Worm (Caenorhabditis elegans): ENCODE results near the gene wdr-83.

Gene wdr-83

DNA sequence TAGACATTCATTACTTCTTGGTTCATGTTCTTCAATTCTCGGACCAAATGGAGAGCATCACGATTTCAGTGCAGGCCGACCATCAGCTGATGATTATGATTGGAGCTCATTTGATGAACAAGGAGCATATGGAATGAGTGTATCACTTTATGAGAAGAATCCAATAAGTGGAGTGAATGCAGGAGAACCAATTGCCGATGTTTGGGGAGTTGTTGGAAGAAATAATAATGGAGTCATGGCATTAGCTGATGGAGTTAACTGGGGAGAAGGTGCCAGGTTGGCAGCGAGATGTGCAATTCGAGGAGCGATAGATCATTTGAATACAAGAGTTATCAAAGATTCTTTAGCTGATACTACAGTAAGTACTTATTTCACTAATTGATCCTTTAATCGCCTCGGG is 19.3 kb upstream of the wdr-83 start:
- no peak for TF ChIP-seq nhr-43 (tag; optimal IDR thresholded peaks at IDR 0.05; ENCODE audit: poor library complexity, severe bottlenecking)
- TF ChIP-seq pha-4 (tag; optimal IDR thresholded peaks at IDR 0.05), result no peak
- TF ChIP-seq ZK546.5 (tag; optimal IDR thresholded peaks at IDR 0.05), result no peak
- no peak for TF ChIP-seq pqm-1 (tag; optimal IDR thresholded peaks at IDR 0.05)
- TF ChIP-seq jun-1 (tag; optimal IDR thresholded peaks at IDR 0.05), result no peak
- no peak for TF ChIP-seq mml-1 (tag; optimal IDR thresholded peaks at IDR 0.05)
- TF ChIP-seq nhr-12 (tag; optimal IDR thresholded peaks at IDR 0.05), result no peak
- no peak for TF ChIP-seq eor-1 (tag; optimal IDR thresholded peaks at IDR 0.05)
- TF ChIP-seq nhr-23 (tag; optimal IDR thresholded peaks at IDR 0.05), result no peak
- no peak for TF ChIP-seq ceh-28 (tag; optimal IDR thresholded peaks at IDR 0.05)
- TF ChIP-seq skn-1 (tag; optimal IDR thresholded peaks at IDR 0.05), result no peak
- TF ChIP-seq aly-2 (tag; optimal IDR thresholded peaks at IDR 0.05), result no peak
- TF ChIP-seq ceh-16 (tag; optimal IDR thresholded peaks at IDR 0.05), result no peak
- no peak for TF ChIP-seq nhr-25 (tag; optimal IDR thresholded peaks at IDR 0.05)
- no peak for TF ChIP-seq elt-1 (tag; optimal IDR thresholded peaks at IDR 0.05)
- no peak for TF ChIP-seq egl-5 (tag; optimal IDR thresholded peaks at IDR 0.05)
- no peak for TF ChIP-seq lsy-12 (tag; optimal IDR thresholded peaks at IDR 0.05)

ce11 chrII:5049865-5050342 is 18.4 kb upstream of the wdr-83 start, which contains the start of gene F33G12.6:
F33G12.6 (plus strand) TSS chrII:5049915.
- peak; percentile 76 for TF ChIP-seq egl-5 (tag; optimal IDR thresholded peaks at IDR 0.05)
- TF ChIP-seq pha-4 (tag; optimal IDR thresholded peaks at IDR 0.05), result no peak

- no peak for TF ChIP-seq fkh-10 (GFP tag; optimal IDR thresholded peaks at IDR 0.05)
- TF ChIP-seq nhr-23 (tag; optimal IDR thresholded peaks at IDR 0.05), result peak; percentile 48
- no peak for TF ChIP-seq ceh-82 (tag; optimal IDR thresholded peaks at IDR 0.05)
- TF ChIP-seq elt-1 (tag; optimal IDR thresholded peaks at IDR 0.05), result no peak
- TF ChIP-seq elt-2 (tag; optimal IDR thresholded peaks at IDR 0.05), result no peak
- no peak for TF ChIP-seq ceh-9 (tag; optimal IDR thresholded peaks at IDR 0.05)
- TF ChIP-seq egl-5 (tag; optimal IDR thresholded peaks at IDR 0.05), result no peak
- TF ChIP-seq pha-4 (tag; optimal IDR thresholded peaks at IDR 0.05), result no peak
- TF ChIP-seq nfya-1 (tag; optimal IDR thresholded peaks at IDR 0.05; ENCODE audit: insufficient read depth), result peak; percentile 17
- TF ChIP-seq elt-3 (tag; optimal IDR thresholded peaks at IDR 0.05), result peak in 1 of 3 experiments; percentile 14
- no peak for TF ChIP-seq ztf-4 (tag; optimal IDR thresholded peaks at IDR 0.05)
- TF ChIP-seq unc-62 (GFP tag; optimal IDR thresholded peaks at IDR 0.05), result peak; percentile 56
- TF ChIP-seq unc-39 (tag; optimal IDR thresholded peaks at IDR 0.05), result no peak
- TF ChIP-seq nhr-28 (tag; optimal IDR thresholded peaks at IDR 0.05), result no peak
- no peak for TF ChIP-seq ztf-11 (tag; optimal IDR thresholded peaks at IDR 0.05)
- no peak for TF ChIP-seq nhr-12 (tag; optimal IDR thresholded peaks at IDR 0.05)
- no peak for TF ChIP-seq lsy-12 (tag; optimal IDR thresholded peaks at IDR 0.05)
- no peak for TF ChIP-seq hmg-11 (tag; optimal IDR thresholded peaks at IDR 0.05)
- no peak for TF ChIP-seq lin-39 (tag; optimal IDR thresholded peaks at IDR 0.05)
- no peak for TF ChIP-seq nhr-237 (tag; optimal IDR thresholded peaks at IDR 0.05)
- no peak for TF ChIP-seq mdl-1 (tag; optimal IDR thresholded peaks at IDR 0.05)
- TF ChIP-seq jun-1 (tag; optimal IDR thresholded peaks at IDR 0.05), result no peak
- no peak for TF ChIP-seq nhr-11 (tag; optimal IDR thresholded peaks at IDR 0.05)
- TF ChIP-seq snpc-4 (tag; optimal IDR thresholded peaks at IDR 0.05), result no peak
- TF ChIP-seq zag-1 (tag; optimal IDR thresholded peaks at IDR 0.05), result no peak
- TF ChIP-seq fkh-2 (tag; optimal IDR thresholded peaks at IDR 0.05), result no peak
- TF ChIP-seq lin-15B (tag; optimal IDR thresholded peaks at IDR 0.05), result no peak
- no peak for TF ChIP-seq nhr-77 (tag; optimal IDR thresholded peaks at IDR 0.05)
- no peak for TF ChIP-seq eor-1 (tag; optimal IDR thresholded peaks at IDR 0.05)
- no peak for TF ChIP-seq aly-2 (tag; optimal IDR thresholded peaks at IDR 0.05)
- no peak for TF ChIP-seq fos-1 (tag; optimal IDR thresholded peaks at IDR 0.05)
- TF ChIP-seq skn-1 (tag; optimal IDR thresholded peaks at IDR 0.05), result no peak
- TF ChIP-seq ZK546.5 (tag; optimal IDR thresholded peaks at IDR 0.05), result no peak
- no peak for TF ChIP-seq egl-27 (tag; optimal IDR thresholded peaks at IDR 0.05)
- TF ChIP-seq nhr-67 (tag; optimal IDR thresholded peaks at IDR 0.05), result no peak
- no peak for TF ChIP-seq ama-1 (optimal IDR thresholded peaks at IDR 0.05)
- no peak for TF ChIP-seq pqm-1 (tag; optimal IDR thresholded peaks at IDR 0.05)
- TF ChIP-seq R02D3.7 (tag; optimal IDR thresholded peaks at IDR 0.05), result no peak
- peak; percentile 13 for TF ChIP-seq nhr-43 (tag; optimal IDR thresholded peaks at IDR 0.05; ENCODE audit: poor library complexity, severe bottlenecking)
- no peak for TF ChIP-seq sea-2 (GFP tag; optimal IDR thresholded peaks at IDR 0.05)
- TF ChIP-seq nhr-25 (tag; optimal IDR thresholded peaks at IDR 0.05), result peak; percentile 58
- no peak for TF ChIP-seq ceh-16 (tag; optimal IDR thresholded peaks at IDR 0.05)
- no peak for TF ChIP-seq tbx-2 (tag; optimal IDR thresholded peaks at IDR 0.05)
- TF ChIP-seq daf-12 (tag; optimal IDR thresholded peaks at IDR 0.05), result no peak
- TF ChIP-seq ceh-28 (tag; optimal IDR thresholded peaks at IDR 0.05), result peak; percentile 5
- no peak for TF ChIP-seq nhr-76 (tag; optimal IDR thresholded peaks at IDR 0.05)
- TF ChIP-seq mml-1 (tag; optimal IDR thresholded peaks at IDR 0.05), result no peak
Observed at ce11 chrII:5049249-5049648, 17.7 kb upstream of the wdr-83 start.

Data from whole organism, L3 larva.